Worm (Caenorhabditis elegans): Measurements from ENCODE around the gene hadb-1.

hadb-1 gene

ce11 chrIII:8733667-8734066 lies 45.4 kb upstream of the hadb-1 start (continued):
- no peak for TF ChIP-seq R02D3.7 (tag; optimal IDR thresholded peaks at IDR 0.05)
- no peak for TF ChIP-seq zip-11 (GFP tag; IDR thresholded peaks at IDR 0.05)
- no peak for TF ChIP-seq egl-43 (GFP tag; IDR thresholded peaks at IDR 0.05)
- no peak for TF ChIP-seq Y105C5A.15 (GFP tag; IDR thresholded peaks at IDR 0.05)
- no peak for TF ChIP-seq mxl-2 (GFP tag; conservative IDR thresholded peaks at IDR 0.05)
- TF ChIP-seq dmd-8 (GFP tag; IDR thresholded peaks at IDR 0.05) = no peak
- no peak for TF ChIP-seq unc-62 (GFP tag; optimal IDR thresholded peaks at IDR 0.05 in 1 of 2)
- no peak for TF ChIP-seq unc-62 (tag; optimal IDR thresholded peaks at IDR 0.05)
- peak; percentile 1 for TF ChIP-seq T20F7.1 (GFP tag; optimal IDR thresholded peaks at IDR 0.05)
- TF ChIP-seq mdl-1 (tag; optimal IDR thresholded peaks at IDR 0.05) = peak in 1 of 2 experiments; percentile 75
- TF ChIP-seq pqm-1 (tag; optimal IDR thresholded peaks at IDR 0.05) = peak; percentile 88
- TF ChIP-seq mep-1 (tag; optimal IDR thresholded peaks at IDR 0.05) = no peak
- TF ChIP-seq F10B5.3 (tag; optimal IDR thresholded peaks at IDR 0.05) = no peak
- no peak for TF ChIP-seq hif-1 (tag; optimal IDR thresholded peaks at IDR 0.05)
- no peak for TF ChIP-seq fkh-10 (GFP tag; optimal IDR thresholded peaks at IDR 0.05)
- no peak for TF ChIP-seq fos-1 (tag; optimal IDR thresholded peaks at IDR 0.05)
- TF ChIP-seq dpl-1 (GFP tag; optimal IDR thresholded peaks at IDR 0.05) = no peak
- TF ChIP-seq jun-1 (tag; optimal IDR thresholded peaks at IDR 0.05) = no peak
- no peak for TF ChIP-seq ceh-32 (tag; optimal IDR thresholded peaks at IDR 0.05; ENCODE audit: poor library complexity)
- peak; percentile 94 for TF ChIP-seq dve-1 (tag; optimal IDR thresholded peaks at IDR 0.05; ENCODE audit: insufficient read depth)
- peak; percentile 10 for TF ChIP-seq nhr-77 (tag; optimal IDR thresholded peaks at IDR 0.05)
- TF ChIP-seq ctbp-1 (GFP tag; IDR thresholded peaks at IDR 0.05) = no peak
- TF ChIP-seq ztf-7 (tag; optimal IDR thresholded peaks at IDR 0.05) = no peak
- no peak for TF ChIP-seq egl-27 (tag; optimal IDR thresholded peaks at IDR 0.05)
- TF ChIP-seq vab-7 (GFP tag; IDR thresholded peaks at IDR 0.05) = no peak
- no peak for TF ChIP-seq ceh-62 (tag; optimal IDR thresholded peaks at IDR 0.05)
- TF ChIP-seq lin-1 (GFP tag; IDR thresholded peaks at IDR 0.05) = peak; percentile 66
- TF ChIP-seq nhr-41 (GFP tag; IDR thresholded peaks at IDR 0.05) = no peak
- TF ChIP-seq mxl-3 (GFP tag; optimal IDR thresholded peaks at IDR 0.05) = no peak
- TF ChIP-seq lin-13 (GFP tag; optimal IDR thresholded peaks at IDR 0.05) = no peak
- TF ChIP-seq duxl-1 (tag; optimal IDR thresholded peaks at IDR 0.05; ENCODE audit: poor library complexity) = no peak
- TF ChIP-seq snpc-1.2 (GFP tag; IDR thresholded peaks at IDR 0.05) = no peak
- TF ChIP-seq hmg-1.1 (GFP tag; IDR thresholded peaks at IDR 0.05) = no peak
- no peak for TF ChIP-seq rbr-2 (tag; optimal IDR thresholded peaks at IDR 0.05)
- TF ChIP-seq nhr-76 (tag; optimal IDR thresholded peaks at IDR 0.05) = no peak
- no peak for TF ChIP-seq set-16 (GFP tag; IDR thresholded peaks at IDR 0.05)
- TF ChIP-seq nhr-10 (tag; optimal IDR thresholded peaks at IDR 0.05) = no peak
- no peak for TF ChIP-seq D1046.2 (GFP tag; IDR thresholded peaks at IDR 0.05)
- TF ChIP-seq mes-2 (tag; optimal IDR thresholded peaks at IDR 0.05; ENCODE audit: poor library complexity, severe bottlenecking) = peak; percentile 3
- TF ChIP-seq hlh-30 (tag; optimal IDR thresholded peaks at IDR 0.05; ENCODE audit: insufficient read depth) = peak; percentile 53
- TF ChIP-seq spr-3 (GFP tag; optimal IDR thresholded peaks at IDR 0.05) = no peak
- TF ChIP-seq daf-12 (tag; optimal IDR thresholded peaks at IDR 0.05) = no peak
- no peak for TF ChIP-seq lir-3 (tag; optimal IDR thresholded peaks at IDR 0.05)
- no peak for TF ChIP-seq saeg-2 (GFP tag; IDR thresholded peaks at IDR 0.05)
- no peak for TF ChIP-seq ceh-44 (GFP tag; IDR thresholded peaks at IDR 0.05)
- peak in 1 of 2 experiments; percentile 28 for TF ChIP-seq daf-16 (GFP tag; optimal IDR thresholded peaks at IDR 0.05)
- TF ChIP-seq daf-16 (tag; optimal IDR thresholded peaks at IDR 0.05) = peak; percentile 52
- no peak for TF ChIP-seq daf-19 (GFP tag; conservative IDR thresholded peaks at IDR 0.05)
- TF ChIP-seq dmd-6 (GFP tag; IDR thresholded peaks at IDR 0.05) = peak; percentile 91
- TF ChIP-seq Y5F2A.4 (GFP tag; optimal IDR thresholded peaks at IDR 0.05) = no peak
- no peak for TF ChIP-seq lin-39 (tag; optimal IDR thresholded peaks at IDR 0.05)
- TF ChIP-seq tra-1 (GFP tag; IDR thresholded peaks at IDR 0.05) = peak; percentile 64; the same call in 1 of the 2 replicates
